Worm (Caenorhabditis elegans) whole organism, L1 larva: Measurements from ENCODE around the gene arle-14.

Source experiments
- C04F5.9 ChIP-seq: sonication (generic microtip); optimal IDR thresholded peaks from 2 replicates; lab custom pipeline; 2016; ENCODE audit warnings: missing genetic modification characterization, missing compliant biosample characterization
- C34B4.2 ChIP-seq: sonication (generic microtip); optimal IDR thresholded peaks from 2 replicates; lab custom pipeline; 2017; ENCODE audit warnings: mild to moderate bottlenecking, missing genetic modification characterization, missing compliant biosample characterization
- F16B12.6 ChIP-seq: fragments of 150-350 bp; optimal IDR thresholded peaks from 2 replicates; lab custom pipeline; 2014; ENCODE audit warnings: missing biosample characterization, missing genetic modification characterization
- Y116A8C.19 ChIP-seq: sonication (generic microtip); optimal IDR thresholded peaks from 2 replicates; lab custom pipeline; 2016; ENCODE audit warnings: missing compliant biosample characterization, missing genetic modification characterization, borderline replicate concordance
- alr-1 ChIP-seq: fragments of 200-800 bp; sonication (Bioruptor generic); optimal IDR thresholded peaks from 2 replicates; lab custom pipeline; 2018; ENCODE audit warnings: borderline replicate concordance, mild to moderate bottlenecking, missing genetic modification characterization, missing compliant biosample characterization
- ceh-63 ChIP-seq: fragments of 200-800 bp; sonication (Bioruptor generic); optimal IDR thresholded peaks from 2 replicates; lab custom pipeline; 2018; ENCODE audit warnings: mild to moderate bottlenecking, missing genetic modification characterization, missing compliant biosample characterization
- ceh-8 ChIP-seq: fragments of 200-800 bp; sonication (Bioruptor generic); optimal IDR thresholded peaks from 2 replicates; lab custom pipeline; 2018; ENCODE audit warnings: mild to moderate bottlenecking, missing genetic modification characterization, moderate library complexity, missing compliant biosample characterization
- ceh-82 ChIP-seq, 3 experiments: fragments of 150-350 bp in 1 of 3; sonication (generic microtip) in 2 of 3; optimal IDR thresholded peaks; 2 replicates each; lab custom pipeline; 2014 to 2017; ENCODE audit warnings: missing biosample characterization in 3 of 3, missing genetic modification characterization in 3 of 3
- ceh-88 ChIP-seq: fragments of 200-800 bp; sonication (Bioruptor generic); IDR thresholded peaks from 2 replicates; pipeline ENCODE4 v1.3.6; 2022; ENCODE audit warnings: missing genetic modification characterization, missing compliant biosample characterization
- ces-1 ChIP-seq: fragments of 150-350 bp; optimal IDR thresholded peaks from 2 replicates; lab custom pipeline; 2014; ENCODE audit warnings: missing biosample characterization, missing genetic modification reagents, missing genetic modification characterization
- efl-3 ChIP-seq: fragments of 200-800 bp; sonication (Bioruptor generic); optimal IDR thresholded peaks from 2 replicates; lab custom pipeline; 2018; ENCODE audit warnings: mild to moderate bottlenecking, missing genetic modification characterization, missing compliant biosample characterization
- egl-27 ChIP-seq, 2 experiments: fragments of 150-350 bp in 1 of 2; sonication (generic microtip); optimal IDR thresholded peaks; 3 replicates each; lab custom pipeline; 2017 to 2018; ENCODE audit warnings: missing biosample characterization in 2 of 2, missing genetic modification characterization in 2 of 2, missing genetic modification reagents in 2 of 2
- fkh-10 ChIP-seq: sonication (generic microtip); optimal IDR thresholded peaks from 2 replicates; lab custom pipeline; 2017; ENCODE audit warnings: missing biosample characterization, missing genetic modification reagents, missing genetic modification characterization
- fkh-4 ChIP-seq: sonication (generic microtip); optimal IDR thresholded peaks from 2 replicates; lab custom pipeline; 2016; ENCODE audit warnings: missing compliant biosample characterization, missing genetic modification characterization, borderline replicate concordance
- fkh-8 ChIP-seq: sonication (generic microtip); optimal IDR thresholded peaks from 2 replicates; lab custom pipeline; 2016; ENCODE audit warnings: mild to moderate bottlenecking, missing genetic modification characterization, missing compliant biosample characterization
- fos-1 ChIP-seq: fragments of 150-350 bp; optimal IDR thresholded peaks from 2 replicates; lab custom pipeline; 2014; ENCODE audit warnings: missing biosample characterization, missing genetic modification characterization
- hlh-4 ChIP-seq: sonication (generic microtip); optimal IDR thresholded peaks from 2 replicates; lab custom pipeline; 2016; ENCODE audit warnings: mild to moderate bottlenecking, missing genetic modification characterization, missing compliant biosample characterization
- lin-35 ChIP-seq, 2 experiments: fragments of 150-350 bp; optimal IDR thresholded peaks; 2 replicates each; lab custom pipeline; 2014; ENCODE audit warnings: missing biosample characterization in 2 of 2, missing genetic modification characterization in 2 of 2, missing genetic modification reagents in 2 of 2
- lsy-2 ChIP-seq, 2 experiments: fragments of 150-350 bp; optimal IDR thresholded peaks; 2 replicates each; lab custom pipeline; 2014; ENCODE audit warnings: missing biosample characterization in 2 of 2, missing genetic modification characterization in 2 of 2
- mab-9 ChIP-seq: fragments of 200-800 bp; sonication (Bioruptor generic); IDR thresholded peaks from 2 replicates; pipeline ENCODE4 v1.3.6; 2022; ENCODE audit warnings: missing genetic modification reagents, missing genetic modification characterization, missing compliant biosample characterization
- mdl-1 ChIP-seq, 2 experiments: fragments of 150-350 bp; optimal IDR thresholded peaks; 2 replicates each; lab custom pipeline; 2014 to 2017; ENCODE audit warnings: missing biosample characterization in 2 of 2, missing genetic modification characterization in 2 of 2, inconsistent platforms in 1 of 2
- mef-2 ChIP-seq: fragments of 150-350 bp; optimal IDR thresholded peaks from 2 replicates; lab custom pipeline; 2014; ENCODE audit warnings: missing biosample characterization, missing genetic modification characterization
- nhr-12 ChIP-seq: sonication (generic microtip); optimal IDR thresholded peaks from 2 replicates; lab custom pipeline; 2017; ENCODE audit warnings: missing biosample characterization, missing genetic modification characterization
- nhr-20 ChIP-seq: sonication (generic microtip); optimal IDR thresholded peaks from 2 replicates; lab custom pipeline; 2016; ENCODE audit warnings: mild to moderate bottlenecking, missing genetic modification characterization, missing compliant biosample characterization
- nhr-237 ChIP-seq: fragments of 150-350 bp; optimal IDR thresholded peaks from 2 replicates; lab custom pipeline; 2014; ENCODE audit warnings: missing biosample characterization, missing genetic modification characterization
- nhr-28 ChIP-seq: fragments of 150-350 bp; optimal IDR thresholded peaks from 2 replicates; lab custom pipeline; 2014; ENCODE audit warnings: missing biosample characterization, missing genetic modification characterization
- nhr-47 ChIP-seq: sonication (generic microtip); optimal IDR thresholded peaks from 2 replicates; lab custom pipeline; 2016; ENCODE audit warnings: mild to moderate bottlenecking, missing genetic modification characterization, moderate library complexity, missing compliant biosample characterization
- nhr-71 ChIP-seq: sonication (generic microtip); optimal IDR thresholded peaks from 2 replicates; lab custom pipeline; 2016; ENCODE audit warnings: mild to moderate bottlenecking, missing genetic modification characterization, moderate library complexity, missing compliant biosample characterization
- nhr-76 ChIP-seq: sonication (generic microtip); optimal IDR thresholded peaks from 2 replicates; lab custom pipeline; 2017; ENCODE audit warnings: missing biosample characterization, missing genetic modification characterization
- nhr-77 ChIP-seq: fragments of 150-350 bp; optimal IDR thresholded peaks from 2 replicates; lab custom pipeline; 2014; ENCODE audit warnings: missing biosample characterization, missing genetic modification characterization
- nhr-84 ChIP-seq: sonication (generic microtip); optimal IDR thresholded peaks from 2 replicates; lab custom pipeline; 2017; ENCODE audit warnings: missing biosample characterization, missing genetic modification characterization
- nhr-85 ChIP-seq: sonication (generic microtip); peaks from one replicate; lab custom pipeline; 2016; ENCODE audit warnings: missing genetic modification characterization, inconsistent platforms, missing compliant biosample characterization
- nhr-90 ChIP-seq: sonication (generic microtip); optimal IDR thresholded peaks from 2 replicates; lab custom pipeline; 2016; ENCODE audit warnings: mild to moderate bottlenecking, missing genetic modification characterization, missing compliant biosample characterization; ENCODE audit not compliant: poor library complexity
- pag-3 ChIP-seq: sonication (generic microtip); optimal IDR thresholded peaks from 2 replicates; lab custom pipeline; 2017; ENCODE audit warnings: missing genetic modification characterization, mild to moderate bottlenecking, missing compliant biosample characterization, antibody characterized with exemption, borderline replicate concordance; ENCODE audit not compliant: insufficient read depth
- pax-3 ChIP-seq: fragments of 200-800 bp; sonication (Bioruptor generic); optimal IDR thresholded peaks from 2 replicates; lab custom pipeline; 2018; ENCODE audit warnings: mild to moderate bottlenecking, missing genetic modification characterization, moderate library complexity, missing compliant biosample characterization
- pqm-1 ChIP-seq: sonication (generic microtip); optimal IDR thresholded peaks from 3 replicates; lab custom pipeline; 2017; ENCODE audit warnings: missing biosample characterization, missing genetic modification characterization
- rnt-1 ChIP-seq: sonication (generic microtip); optimal IDR thresholded peaks from 2 replicates; lab custom pipeline; 2016; ENCODE audit warnings: mild to moderate bottlenecking, missing genetic modification characterization, moderate library complexity, missing compliant biosample characterization
- skn-1 ChIP-seq: fragments of 150-350 bp; optimal IDR thresholded peaks from 2 replicates; lab custom pipeline; 2014; ENCODE audit warnings: missing biosample characterization, missing genetic modification characterization
- snpc-4 ChIP-seq: fragments of 150-350 bp; optimal IDR thresholded peaks from 2 replicates; lab custom pipeline; 2014; ENCODE audit warnings: missing biosample characterization, missing genetic modification characterization
- sox-4 ChIP-seq: sonication (generic microtip); optimal IDR thresholded peaks from 2 replicates; lab custom pipeline; 2016; ENCODE audit warnings: missing genetic modification characterization, missing compliant biosample characterization
- unc-130 ChIP-seq: fragments of 150-350 bp; optimal IDR thresholded peaks from 2 replicates; lab custom pipeline; 2017; ENCODE audit warnings: missing biosample characterization, missing genetic modification characterization, inconsistent platforms
- unc-30 ChIP-seq: sonication (generic microtip); optimal IDR thresholded peaks from 2 replicates; lab custom pipeline; 2017; ENCODE audit warnings: missing biosample characterization, missing genetic modification characterization
- unc-62 ChIP-seq: fragments of 150-350 bp; optimal IDR thresholded peaks from 2 replicates; lab custom pipeline; 2014; ENCODE audit warnings: missing biosample characterization, missing genetic modification reagents, missing genetic modification characterization
- unc-86 ChIP-seq: sonication (generic microtip); optimal IDR thresholded peaks from 2 replicates; lab custom pipeline; 2016; ENCODE audit warnings: missing genetic modification characterization, missing compliant biosample characterization
- zag-1 ChIP-seq: fragments of 150-350 bp; optimal IDR thresholded peaks from 2 replicates; lab custom pipeline; 2014; ENCODE audit warnings: missing biosample characterization, missing genetic modification characterization
- zip-4 ChIP-seq: fragments of 200-800 bp; sonication (Bioruptor generic); optimal IDR thresholded peaks from 2 replicates; lab custom pipeline; 2018; ENCODE audit warnings: mild to moderate bottlenecking, missing genetic modification characterization, moderate library complexity, missing compliant biosample characterization
- ztf-11 ChIP-seq, 2 experiments: sonication (generic microtip); optimal IDR thresholded peaks; 2 replicates each; lab custom pipeline; 2016 to 2017; ENCODE audit warnings: missing genetic modification characterization in 2 of 2, missing biosample characterization in 1 of 2, missing compliant biosample characterization in 1 of 2

arle-14 gene

ce11 chrIII:5653692-5654105, 39.0 kb upstream of the arle-14 start (continued):
- no peak for TF ChIP-seq nhr-76 (tag; lab: Kevin White, UChicago)
- TF ChIP-seq skn-1 (tag; lab: Kevin White, UChicago), result no peak
- no peak for TF ChIP-seq Y116A8C.19 (tag; lab: Kevin White, UChicago)
- TF ChIP-seq pax-3 (tag; lab: Kevin White, UChicago), result no peak
- no peak for TF ChIP-seq alr-1
- TF ChIP-seq mdl-1 (tag; optimal IDR thresholded peaks at IDR 0.05; lab: Kevin White, UChicago), result no peak
- peak; percentile 75 for TF ChIP-seq nhr-71 (tag; lab: Kevin White, UChicago)
- TF ChIP-seq ztf-11 (tag; optimal IDR thresholded peaks at IDR 0.05; lab: Kevin White, UChicago), result peak in 1 of 2 experiments; percentile 1
- no peak for TF ChIP-seq hlh-4
- TF ChIP-seq F16B12.6 (tag; lab: Kevin White, UChicago), result no peak
- TF ChIP-seq fkh-8 (tag; lab: Kevin White, UChicago), result no peak
- no peak for TF ChIP-seq mab-9 (GFP tag; lab: Robert Waterston, UW)
- TF ChIP-seq mef-2 (tag; lab: Kevin White, UChicago), result no peak
- no peak for TF ChIP-seq nhr-28
- TF ChIP-seq ces-1 (GFP tag; lab: Kevin White, UChicago), result no peak
- TF ChIP-seq nhr-12, result no peak
- no peak for TF ChIP-seq efl-3 (GFP tag; lab: Kevin White, UChicago)
- TF ChIP-seq sox-4 (tag; lab: Kevin White, UChicago), result no peak
- no peak for TF ChIP-seq C34B4.2 (tag; lab: Kevin White, UChicago)
- TF ChIP-seq pqm-1 (tag; lab: Kevin White, UChicago), result no peak
- peak; percentile 71 for TF ChIP-seq rnt-1 (tag; lab: Kevin White, UChicago)
- peak in 1 of 2 experiments; percentile 36 for TF ChIP-seq lsy-2 (tag; optimal IDR thresholded peaks at IDR 0.05; lab: Kevin White, UChicago)
- peak; percentile 27 for TF ChIP-seq nhr-77 (tag; lab: Kevin White, UChicago)
- no peak for TF ChIP-seq ceh-82 (tag; optimal IDR thresholded peaks at IDR 0.05; lab: Kevin White, UChicago)
- no peak for TF ChIP-seq fkh-10 (GFP tag; lab: Kevin White, UChicago)
- TF ChIP-seq pag-3, result no peak
- no peak for TF ChIP-seq ceh-88 (GFP tag; lab: Robert Waterston, UW)
- TF ChIP-seq lin-35 (GFP tag; optimal IDR thresholded peaks at IDR 0.05; lab: Kevin White, UChicago), result peak in 1 of 2 experiments; percentile 29
- no peak for TF ChIP-seq zip-4 (GFP tag; lab: Kevin White, UChicago)
- no peak for TF ChIP-seq unc-62 (GFP tag; lab: Kevin White, UChicago)
- TF ChIP-seq nhr-20 (tag; lab: Kevin White, UChicago), result peak; percentile 62
- TF ChIP-seq zag-1 (tag; lab: Kevin White, UChicago), result no peak
- no peak for TF ChIP-seq ceh-8 (GFP tag; lab: Kevin White, UChicago)
- no peak for TF ChIP-seq fos-1
- TF ChIP-seq nhr-47 (tag; lab: Kevin White, UChicago), result peak; percentile 77
- no peak for TF ChIP-seq fkh-4 (tag; lab: Kevin White, UChicago)
- no peak for TF ChIP-seq nhr-237
- TF ChIP-seq nhr-85, result peak; percentile 85
- no peak for TF ChIP-seq egl-27 (tag; optimal IDR thresholded peaks at IDR 0.05; lab: Kevin White, UChicago)
- TF ChIP-seq nhr-84 (tag; lab: Kevin White, UChicago), result no peak
- peak; percentile 98 for TF ChIP-seq snpc-4
- TF ChIP-seq ceh-63 (GFP tag; lab: Kevin White, UChicago), result no peak
- no peak for TF ChIP-seq unc-130 (tag; lab: Kevin White, UChicago)
- no peak for TF ChIP-seq C04F5.9 (tag; lab: Kevin White, UChicago)
- no peak for TF ChIP-seq unc-86
- TF ChIP-seq unc-30 (tag; lab: Kevin White, UChicago), result no peak
- TF ChIP-seq nhr-90 (tag; lab: Kevin White, UChicago), result peak; percentile 84
- TF ChIP-seq, all 84 proteins: peak for 22
